Worm (Caenorhabditis elegans) whole organism, mixed stage, embryonic: ENCODE measurements around the gene nlp-56.

ENCODE experiments used
- M03D4.4 ChIP-seq: sonication (generic microtip); optimal IDR thresholded peaks from 2 replicates; lab custom pipeline; 2017; ENCODE audit warnings: mild to moderate bottlenecking, missing genetic modification characterization, missing compliant biosample characterization
- bed-3 ChIP-seq: fragments of 200-800 bp; sonication (Bioruptor generic); optimal IDR thresholded peaks from 3 replicates; lab custom pipeline; 2018; ENCODE audit warnings: mild to moderate bottlenecking, missing genetic modification characterization, moderate library complexity, missing compliant biosample characterization
- blmp-1 ChIP-seq: fragments of 150-350 bp; optimal IDR thresholded peaks from 2 replicates; lab custom pipeline; 2014; ENCODE audit warnings: missing biosample characterization, missing genetic modification characterization
- ceh-39 ChIP-seq: fragments of 150-350 bp; optimal IDR thresholded peaks from 2 replicates; lab custom pipeline; 2014; ENCODE audit warnings: missing biosample characterization, missing genetic modification characterization
- ceh-43 ChIP-seq: fragments of 200-800 bp; sonication (Bioruptor generic); optimal IDR thresholded peaks from 2 replicates; lab custom pipeline; 2018; ENCODE audit warnings: mild to moderate bottlenecking, missing genetic modification characterization, moderate library complexity, missing compliant biosample characterization
- ceh-83 ChIP-seq: fragments of 200-800 bp; sonication (Bioruptor generic); optimal IDR thresholded peaks from 2 replicates; lab custom pipeline; 2018; ENCODE audit warnings: mild to moderate bottlenecking, missing genetic modification characterization, missing compliant biosample characterization
- ces-1 ChIP-seq: fragments of 150-350 bp; optimal IDR thresholded peaks from 2 replicates; lab custom pipeline; 2014; ENCODE audit warnings: missing biosample characterization, missing genetic modification reagents, missing genetic modification characterization
- cnd-1 ChIP-seq: fragments of 200-800 bp; sonication (Bioruptor generic); optimal IDR thresholded peaks from 2 replicates; lab custom pipeline; 2018; ENCODE audit warnings: mild to moderate bottlenecking, missing genetic modification characterization, missing compliant biosample characterization
- drap-1 ChIP-seq: fragments of 200-800 bp; sonication (Bioruptor generic); optimal IDR thresholded peaks from 3 replicates; lab custom pipeline; 2018; ENCODE audit warnings: mild to moderate bottlenecking, missing genetic modification characterization, missing compliant biosample characterization
- elt-1 ChIP-seq: sonication (generic microtip); optimal IDR thresholded peaks from 2 replicates; lab custom pipeline; 2017; ENCODE audit warnings: missing genetic modification characterization, mild to moderate bottlenecking, missing compliant biosample characterization, antibody characterized with exemption, moderate library complexity, borderline replicate concordance; ENCODE audit not compliant: insufficient read depth
- flh-1 ChIP-seq: fragments of 200-800 bp; sonication (Bioruptor generic); optimal IDR thresholded peaks from 2 replicates; lab custom pipeline; 2018; ENCODE audit warnings: mild to moderate bottlenecking, missing genetic modification characterization, moderate library complexity, missing compliant biosample characterization
- ham-2 ChIP-seq: fragments of 200-800 bp; sonication (Bioruptor generic); optimal IDR thresholded peaks from 2 replicates; lab custom pipeline; 2018; ENCODE audit warnings: mild to moderate bottlenecking, missing genetic modification characterization, missing compliant biosample characterization
- hlh-1 ChIP-seq: fragments of 150-350 bp; optimal IDR thresholded peaks from 2 replicates; lab custom pipeline; 2014; ENCODE audit warnings: missing biosample characterization, missing genetic modification reagents, missing genetic modification characterization
- lin-13 ChIP-seq: fragments of 150-350 bp; optimal IDR thresholded peaks from 2 replicates; lab custom pipeline; 2014; ENCODE audit warnings: missing biosample characterization, missing genetic modification characterization
- lin-32 ChIP-seq: fragments of 200-800 bp; sonication (Bioruptor generic); optimal IDR thresholded peaks from 2 replicates; lab custom pipeline; 2018; ENCODE audit warnings: mild to moderate bottlenecking, missing genetic modification characterization, missing compliant biosample characterization
- lsy-2 ChIP-seq: fragments of 150-350 bp; optimal IDR thresholded peaks from 2 replicates; lab custom pipeline; 2014; ENCODE audit warnings: missing biosample characterization, missing genetic modification characterization
- mab-5 ChIP-seq: fragments of 150-350 bp; optimal IDR thresholded peaks from 2 replicates; lab custom pipeline; 2014; ENCODE audit warnings: missing biosample characterization, missing genetic modification characterization
- mep-1 ChIP-seq: fragments of 150-350 bp; optimal IDR thresholded peaks from 2 replicates; lab custom pipeline; 2017; ENCODE audit warnings: missing biosample characterization, missing genetic modification reagents, missing genetic modification characterization, inconsistent platforms
- mls-2 ChIP-seq: sonication (generic microtip); optimal IDR thresholded peaks from 2 replicates; lab custom pipeline; 2016; ENCODE audit warnings: mild to moderate bottlenecking, missing genetic modification characterization, moderate library complexity, missing compliant biosample characterization
- nhr-12 ChIP-seq: fragments of 150-350 bp; optimal IDR thresholded peaks from 2 replicates; lab custom pipeline; 2014; ENCODE audit warnings: missing biosample characterization, missing genetic modification characterization
- nhr-2 ChIP-seq: fragments of 150-350 bp; optimal IDR thresholded peaks from 2 replicates; lab custom pipeline; 2014; ENCODE audit warnings: missing biosample characterization, missing genetic modification characterization
- nhr-237 ChIP-seq: fragments of 150-350 bp; optimal IDR thresholded peaks from 2 replicates; lab custom pipeline; 2014; ENCODE audit warnings: missing biosample characterization, missing genetic modification characterization
- nhr-28 ChIP-seq: fragments of 150-350 bp; optimal IDR thresholded peaks from 2 replicates; lab custom pipeline; 2014; ENCODE audit warnings: missing biosample characterization, missing genetic modification characterization
- nhr-76 ChIP-seq: sonication (generic microtip); optimal IDR thresholded peaks from 2 replicates; lab custom pipeline; 2017; ENCODE audit warnings: missing biosample characterization, missing genetic modification characterization
- sem-2 ChIP-seq: fragments of 200-800 bp; sonication (Bioruptor generic); optimal IDR thresholded peaks from 2 replicates; lab custom pipeline; 2018; ENCODE audit warnings: mild to moderate bottlenecking, missing genetic modification characterization, missing compliant biosample characterization
- snpc-4 ChIP-seq: fragments of 150-350 bp; optimal IDR thresholded peaks from 2 replicates; lab custom pipeline; 2014; ENCODE audit warnings: missing biosample characterization, missing genetic modification characterization
- sptf-1 ChIP-seq: sonication (generic microtip); optimal IDR thresholded peaks from 2 replicates; lab custom pipeline; 2017; ENCODE audit warnings: mild to moderate bottlenecking, missing genetic modification characterization, moderate library complexity, missing compliant biosample characterization
- tbx-8 ChIP-seq: fragments of 200-800 bp; sonication (Bioruptor generic); optimal IDR thresholded peaks from 2 replicates; lab custom pipeline; 2018; ENCODE audit warnings: mild to moderate bottlenecking, missing genetic modification characterization, moderate library complexity, missing compliant biosample characterization
- unc-39 ChIP-seq: fragments of 150-350 bp; optimal IDR thresholded peaks from 2 replicates; lab custom pipeline; 2014; ENCODE audit warnings: missing biosample characterization, missing genetic modification characterization
- unc-62 ChIP-seq: fragments of 150-350 bp; optimal IDR thresholded peaks from 2 replicates; lab custom pipeline; 2014; ENCODE audit warnings: missing biosample characterization, missing genetic modification reagents, missing genetic modification characterization
- zip-8 ChIP-seq: fragments of 150-350 bp; optimal IDR thresholded peaks from 2 replicates; lab custom pipeline; 2014; ENCODE audit warnings: missing biosample characterization, missing genetic modification characterization
- ztf-11 ChIP-seq: fragments of 150-350 bp; optimal IDR thresholded peaks from 2 replicates; lab custom pipeline; 2014; ENCODE audit warnings: missing biosample characterization, missing genetic modification characterization

nlp-56 gene

ce11 chrIV:14784481-14784880, at the start of gene nlp-56:
TSS of gene nlp-56 (minus strand) at chrIV:14784737.
- TF ChIP-seq nhr-237 (no peak), ztf-11 (tag; lab: Kevin White, UChicago) (no peak), ces-1 (GFP tag; lab: Kevin White, UChicago) (peak; percentile 37)

- no peak for TF ChIP-seq hlh-1
- TF ChIP-seq sptf-1 (tag; lab: Kevin White, UChicago) = peak; percentile 15
- TF ChIP-seq, all 35 proteins: peak for 1
Measured at ce11 chrIV:14833537-14833936, 49.0 kb upstream of the nlp-56 start.

- no peak for TF ChIP-seq nhr-28 (tag; lab: Kevin White, UChicago)
- no peak for TF ChIP-seq elt-1
- TF ChIP-seq ces-1 (GFP tag; lab: Kevin White, UChicago) = no peak
- TF ChIP-seq cnd-1 (tag; lab: Kevin White, UChicago) = no peak
- no peak for TF ChIP-seq nhr-2 (tag; lab: Kevin White, UChicago)
- no peak for TF ChIP-seq hlh-1
- TF ChIP-seq sptf-1 (tag; lab: Kevin White, UChicago) = no peak
- TF ChIP-seq zip-8 (tag; lab: Kevin White, UChicago) = no peak
- TF ChIP-seq ceh-43 (GFP tag; lab: Kevin White, UChicago) = no peak
- TF ChIP-seq unc-39 (tag; lab: Kevin White, UChicago) = no peak
- TF ChIP-seq mls-2 (tag; lab: Kevin White, UChicago) = no peak
- no peak for TF ChIP-seq tbx-8 (GFP tag; lab: Kevin White, UChicago)
- no peak for TF ChIP-seq lsy-2 (tag; lab: Kevin White, UChicago)
- no peak for TF ChIP-seq snpc-4
- no peak for TF ChIP-seq lin-32 (GFP tag; lab: Kevin White, UChicago)
- TF ChIP-seq lin-13 (tag; lab: Kevin White, UChicago) = no peak
- no peak for TF ChIP-seq sem-2 (GFP tag; lab: Kevin White, UChicago)
- no peak for TF ChIP-seq nhr-76 (tag; lab: Kevin White, UChicago)
- TF ChIP-seq ztf-11 (tag; lab: Kevin White, UChicago) = no peak
Measured at ce11 chrIV:14829026-14829425, 44.5 kb upstream of the nlp-56 start, which contains the start of gene hhat-2. TSS of gene hhat-2 (minus strand) at chrIV:14829126.

- TF ChIP-seq lsy-2 (tag; lab: Kevin White, UChicago) (no peak), nhr-12 (tag; lab: Kevin White, UChicago) (no peak), drap-1 (no peak), ceh-83 (GFP tag; lab: Kevin White, UChicago) (no peak), hlh-1 (no peak), unc-62 (no peak), mab-5 (tag; lab: Kevin White, UChicago) (no peak), lin-32 (GFP tag; lab: Kevin White, UChicago) (no peak), zip-8 (tag; lab: Kevin White, UChicago) (no peak), ham-2 (no peak), unc-39 (tag; lab: Kevin White, UChicago) (no peak), mls-2 (tag; lab: Kevin White, UChicago) (no peak)
Measured at ce11 chrIV:14828218-14828617, 43.7 kb upstream of the nlp-56 start.

- TF ChIP-seq mep-1 (tag; lab: Kevin White, UChicago) (no peak), unc-62 (no peak), bed-3 (GFP tag; lab: Kevin White, UChicago) (no peak), ceh-39 (tag; lab: Kevin White, UChicago) (no peak), ces-1 (GFP tag; lab: Kevin White, UChicago) (no peak), sem-2 (GFP tag; lab: Kevin White, UChicago) (no peak), nhr-76 (tag; lab: Kevin White, UChicago) (no peak)
Measured at ce11 chrIV:14826151-14826757, 41.7 kb upstream of the nlp-56 start.

- no peak for TF ChIP-seq zip-8 (tag; lab: Kevin White, UChicago)
- TF ChIP-seq ztf-11 (tag; lab: Kevin White, UChicago) = no peak
- TF ChIP-seq drap-1 = no peak
- TF ChIP-seq mls-2 (tag; lab: Kevin White, UChicago) = no peak
- no peak for TF ChIP-seq nhr-2 (tag; lab: Kevin White, UChicago)
- TF ChIP-seq ham-2 = no peak
- no peak for TF ChIP-seq nhr-76 (tag; lab: Kevin White, UChicago)
- TF ChIP-seq M03D4.4 (tag; lab: Kevin White, UChicago) = no peak
- TF ChIP-seq unc-39 (tag; lab: Kevin White, UChicago) = no peak
- no peak for TF ChIP-seq mab-5 (tag; lab: Kevin White, UChicago)
- no peak for TF ChIP-seq flh-1 (GFP tag; lab: Kevin White, UChicago)
- TF ChIP-seq mep-1 (tag; lab: Kevin White, UChicago) = no peak
- TF ChIP-seq blmp-1 (tag; lab: Kevin White, UChicago) = no peak
- no peak for TF ChIP-seq lin-13 (tag; lab: Kevin White, UChicago)
Measured at ce11 chrIV:14825379-14825778, 40.8 kb upstream of the nlp-56 start, which contains the start of gene rps-18. TSS of gene rps-18 (plus strand) at chrIV:14825679.
